Worm (Caenorhabditis elegans): ENCODE data around the gene pcm-1.

ce11 chrV:5917707-5918106, 46.0 kb downstream of the pcm-1 start, which contains the start of gene lrpr-1:
- TF ChIP-seq egrh-3 (GFP tag; IDR thresholded peaks at IDR 0.05) (no peak), pha-4 (tag; optimal IDR thresholded peaks at IDR 0.05) (no peak), F55B11.4 (tag; optimal IDR thresholded peaks at IDR 0.05; ENCODE audit: borderline replicate concordance, insufficient read depth) (no peak), nfya-1 (tag; optimal IDR thresholded peaks at IDR 0.05; ENCODE audit: borderline replicate concordance, insufficient read depth) (no peak)

Measured in whole organism, young adult.